Fruit fly (Drosophila melanogaster): ENCODE results near the gene in.

- TF ChIP-seq net (GFP tag; optimal IDR thresholded peaks at IDR 0.05): peak; percentile 95
- peak; percentile 91 for TF ChIP-seq CG8319 (GFP tag; optimal IDR thresholded peaks at IDR 0.05)
- TF ChIP-seq CG16779 (tag; optimal IDR thresholded peaks at IDR 0.05): peak; percentile 84
- peak; percentile 77 for TF ChIP-seq CG1621 (tag; optimal IDR thresholded peaks at IDR 0.05)
These were observed 32.6 kb downstream of the in start for dm6 chr3L:20399550-20400109.

Data from whole organism, prepupa.